Worm (Caenorhabditis elegans) whole organism, late embryonic: ENCODE data around the gene gmn-1.

Experiments used
- C08G9.2 ChIP-seq: sonication (generic microtip); optimal IDR thresholded peaks from 2 replicates; lab custom pipeline; 2016; ENCODE audit warnings: mild to moderate bottlenecking, missing genetic modification characterization, moderate library complexity, missing compliant biosample characterization
- F13H6.1 ChIP-seq: sonication (generic microtip); optimal IDR thresholded peaks from 2 replicates; lab custom pipeline; 2016; ENCODE audit warnings: missing genetic modification characterization, missing compliant biosample characterization
- T23F11.4 ChIP-seq: fragments of 200-800 bp; sonication (Bioruptor generic); optimal IDR thresholded peaks from 2 replicates; lab custom pipeline; 2018; ENCODE audit warnings: mild to moderate bottlenecking, missing genetic modification characterization, missing compliant biosample characterization
- Y22D7AL.16 ChIP-seq: sonication (generic microtip); optimal IDR thresholded peaks from 2 replicates; lab custom pipeline; 2016; ENCODE audit warnings: missing genetic modification characterization, missing compliant biosample characterization
- ahr-1 ChIP-seq: sonication (generic microtip); optimal IDR thresholded peaks from 2 replicates; lab custom pipeline; 2016; ENCODE audit warnings: missing genetic modification characterization, missing compliant biosample characterization
- ceh-14 ChIP-seq: sonication (generic microtip); optimal IDR thresholded peaks from 2 replicates; lab custom pipeline; 2016; ENCODE audit warnings: missing genotype, missing genetic modification characterization, missing compliant biosample characterization
- ceh-19 ChIP-seq: fragments of 200-800 bp; sonication (Bioruptor generic); optimal IDR thresholded peaks from 2 replicates; lab custom pipeline; 2018; ENCODE audit warnings: mild to moderate bottlenecking, missing genetic modification characterization, missing compliant biosample characterization
- ceh-2 ChIP-seq: sonication (generic microtip); optimal IDR thresholded peaks from 2 replicates; lab custom pipeline; 2016; ENCODE audit warnings: missing genotype, missing genetic modification characterization, missing compliant biosample characterization
- ceh-24 ChIP-seq: sonication (generic microtip); optimal IDR thresholded peaks from 2 replicates; lab custom pipeline; 2016; ENCODE audit warnings: mild to moderate bottlenecking, missing genetic modification characterization, missing compliant biosample characterization
- ceh-31 ChIP-seq: sonication (generic microtip); optimal IDR thresholded peaks from 2 replicates; lab custom pipeline; 2016; ENCODE audit warnings: missing genetic modification characterization, missing compliant biosample characterization
- ceh-34 ChIP-seq: sonication (generic microtip); optimal IDR thresholded peaks from 2 replicates; lab custom pipeline; 2016; ENCODE audit warnings: mild to moderate bottlenecking, missing genetic modification characterization, missing compliant biosample characterization
- ceh-6 ChIP-seq: fragments of 200-800 bp; sonication (Bioruptor generic); optimal IDR thresholded peaks from 2 replicates; lab custom pipeline; 2018; ENCODE audit warnings: mild to moderate bottlenecking, missing genetic modification characterization, missing compliant biosample characterization
- ceh-9 ChIP-seq: sonication (generic microtip); optimal IDR thresholded peaks from 2 replicates; lab custom pipeline; 2016; ENCODE audit warnings: mild to moderate bottlenecking, missing genetic modification characterization, inconsistent platforms, missing compliant biosample characterization
- che-1 ChIP-seq: sonication (generic microtip); optimal IDR thresholded peaks from 2 replicates; lab custom pipeline; 2016; ENCODE audit warnings: mild to moderate bottlenecking, missing genetic modification characterization, missing compliant biosample characterization
- dmd-4 ChIP-seq: sonication (generic microtip); optimal IDR thresholded peaks from 2 replicates; lab custom pipeline; 2016; ENCODE audit warnings: borderline replicate concordance, missing genetic modification characterization, missing compliant biosample characterization
- elt-4 ChIP-seq: sonication (generic microtip); optimal IDR thresholded peaks from 2 replicates; lab custom pipeline; 2016; ENCODE audit warnings: missing genetic modification characterization, missing compliant biosample characterization
- ets-4 ChIP-seq: sonication (generic microtip); optimal IDR thresholded peaks from 2 replicates; lab custom pipeline; 2016; ENCODE audit warnings: missing genetic modification characterization, missing compliant biosample characterization
- fax-1 ChIP-seq: sonication (generic microtip); optimal IDR thresholded peaks from 2 replicates; lab custom pipeline; 2016; ENCODE audit warnings: missing genotype, missing genetic modification characterization, missing compliant biosample characterization
- fkh-6 ChIP-seq: sonication (generic microtip); optimal IDR thresholded peaks from 2 replicates; lab custom pipeline; 2016; ENCODE audit warnings: missing genetic modification characterization, missing compliant biosample characterization
- gmeb-2 ChIP-seq: sonication (generic microtip); optimal IDR thresholded peaks from 2 replicates; lab custom pipeline; 2016; ENCODE audit warnings: missing genetic modification characterization, inconsistent platforms, missing compliant biosample characterization
- hlh-13 ChIP-seq: fragments of 200-800 bp; sonication (Bioruptor generic); optimal IDR thresholded peaks from 2 replicates; lab custom pipeline; 2018; ENCODE audit warnings: mild to moderate bottlenecking, missing genetic modification characterization, missing compliant biosample characterization
- hlh-15 ChIP-seq: sonication (generic microtip); optimal IDR thresholded peaks from 2 replicates; lab custom pipeline; 2016; ENCODE audit warnings: missing genetic modification characterization, missing compliant biosample characterization
- hlh-6 ChIP-seq: sonication (generic microtip); optimal IDR thresholded peaks from 2 replicates; lab custom pipeline; 2016; ENCODE audit warnings: missing genotype, missing genetic modification characterization, missing compliant biosample characterization
- madf-2 ChIP-seq: sonication (generic microtip); optimal IDR thresholded peaks from 2 replicates; lab custom pipeline; 2017; ENCODE audit warnings: missing genetic modification characterization, missing compliant biosample characterization
- mec-3 ChIP-seq: sonication (generic microtip); optimal IDR thresholded peaks from 2 replicates; lab custom pipeline; 2016; ENCODE audit warnings: borderline replicate concordance, missing genetic modification characterization, missing compliant biosample characterization
- nfya-1 ChIP-seq: sonication (generic microtip); optimal IDR thresholded peaks from 2 replicates; lab custom pipeline; 2017; ENCODE audit warnings: missing genetic modification characterization, mild to moderate bottlenecking, missing compliant biosample characterization, antibody characterized with exemption, moderate library complexity
- nhr-232 ChIP-seq: sonication (generic microtip); optimal IDR thresholded peaks from 2 replicates; lab custom pipeline; 2016; ENCODE audit warnings: missing genetic modification characterization, missing compliant biosample characterization
- odd-2 ChIP-seq: sonication (generic microtip); optimal IDR thresholded peaks from 2 replicates; lab custom pipeline; 2017; ENCODE audit warnings: antibody characterized with exemption, mild to moderate bottlenecking, missing genetic modification characterization, missing compliant biosample characterization
- pat-9 ChIP-seq: fragments of 200-800 bp; sonication (Bioruptor generic); optimal IDR thresholded peaks from 2 replicates; lab custom pipeline; 2018; ENCODE audit warnings: mild to moderate bottlenecking, missing genetic modification characterization, moderate library complexity, missing compliant biosample characterization
- pha-4 ChIP-seq: fragments of 150-350 bp; optimal IDR thresholded peaks from 2 replicates; lab custom pipeline; 2018; ENCODE audit warnings: missing biosample characterization, missing genetic modification reagents, missing genetic modification characterization
- pqm-1 ChIP-seq: sonication (generic microtip); optimal IDR thresholded peaks from 2 replicates; lab custom pipeline; 2016; ENCODE audit warnings: missing genetic modification characterization, missing compliant biosample characterization
- pros-1 ChIP-seq: fragments of 150-350 bp; optimal IDR thresholded peaks from 2 replicates; lab custom pipeline; 2014; ENCODE audit warnings: missing biosample characterization, missing genetic modification reagents, missing genetic modification characterization
- ref-2 ChIP-seq: sonication (generic microtip); optimal IDR thresholded peaks from 2 replicates; lab custom pipeline; 2016; ENCODE audit warnings: missing genetic modification characterization, missing compliant biosample characterization
- rnt-1 ChIP-seq: sonication (generic microtip); optimal IDR thresholded peaks from 2 replicates; lab custom pipeline; 2016; ENCODE audit warnings: missing genetic modification characterization, missing compliant biosample characterization
- sdc-2 ChIP-seq: sonication (generic microtip); optimal IDR thresholded peaks from 2 replicates; lab custom pipeline; 2016; ENCODE audit warnings: missing genotype, missing genetic modification characterization, missing compliant biosample characterization
- tbx-2 ChIP-seq: sonication (generic microtip); optimal IDR thresholded peaks from 2 replicates; lab custom pipeline; 2016; ENCODE audit warnings: missing genetic modification characterization, missing compliant biosample characterization
- ttx-3 ChIP-seq: sonication (generic microtip); optimal IDR thresholded peaks from 2 replicates; lab custom pipeline; 2016; ENCODE audit warnings: missing genetic modification reagents, missing genetic modification characterization, missing compliant biosample characterization
- unc-42 ChIP-seq: sonication (generic microtip); optimal IDR thresholded peaks from 2 replicates; lab custom pipeline; 2016; ENCODE audit warnings: missing genotype, missing genetic modification characterization, missing compliant biosample characterization

Gene gmn-1

ce11 chrIII:12188236-12188635, 36.9 kb downstream of the gmn-1 start:
- TF ChIP-seq gmeb-2 (tag; lab: Kevin White, UChicago) (no peak), fax-1 (tag; lab: Kevin White, UChicago) (no peak), T23F11.4 (GFP tag; lab: Kevin White, UChicago) (no peak), pros-1 (tag; lab: Kevin White, UChicago) (no peak), pat-9 (tag; lab: Kevin White, UChicago) (no peak), Y22D7AL.16 (no peak), sdc-2 (tag; lab: Kevin White, UChicago) (no peak), ceh-6 (no peak), nfya-1 (no peak), ceh-24 (tag; lab: Kevin White, UChicago) (no peak), ets-4 (tag; lab: Kevin White, UChicago) (no peak), ttx-3 (tag; lab: Kevin White, UChicago) (no peak), ceh-2 (tag; lab: Kevin White, UChicago) (no peak), F13H6.1 (tag; lab: Kevin White, UChicago) (no peak), hlh-13 (GFP tag; lab: Kevin White, UChicago) (no peak), fkh-6 (tag; lab: Kevin White, UChicago) (no peak), hlh-15 (tag; lab: Kevin White, UChicago) (no peak)
- TF ChIP-seq, all 69 proteins: peak for 0

ce11 chrIII:12186111-12186510, 39.0 kb downstream of the gmn-1 start, which contains the start of gene lury-1:
Gene lury-1, plus strand, starts transcription at chrIII:12186411.
- no peak for TF ChIP-seq C08G9.2 (tag; lab: Kevin White, UChicago)
- TF ChIP-seq, all 69 proteins: peak for 0

ce11 chrIII:12182919-12183318, 42.2 kb downstream of the gmn-1 start, which contains the start of gene Y75B8A.10:
Gene Y75B8A.10, minus strand, starts transcription at chrIII:12183019.
- TF ChIP-seq rnt-1 (tag; lab: Kevin White, UChicago) (no peak), T23F11.4 (GFP tag; lab: Kevin White, UChicago) (no peak), unc-42 (tag; lab: Kevin White, UChicago) (no peak), mec-3 (tag; lab: Kevin White, UChicago) (no peak), hlh-6 (tag; lab: Kevin White, UChicago) (no peak), che-1 (tag; lab: Kevin White, UChicago) (no peak), odd-2 (tag; lab: Kevin White, UChicago) (no peak), ceh-14 (tag; lab: Kevin White, UChicago) (no peak), nhr-232 (tag; lab: Kevin White, UChicago) (no peak), pros-1 (tag; lab: Kevin White, UChicago) (no peak), ahr-1 (no peak), ceh-19 (GFP tag; lab: Kevin White, UChicago) (no peak), ceh-9 (no peak), F13H6.1 (tag; lab: Kevin White, UChicago) (no peak), pha-4 (tag; lab: Kevin White, UChicago) (no peak), madf-2 (tag; lab: Kevin White, UChicago) (no peak), ceh-6 (no peak)

ce11 chrIII:12178121-12178520, 47.0 kb downstream of the gmn-1 start:
- TF ChIP-seq ceh-2 (tag; lab: Kevin White, UChicago) (peak; percentile 53), pha-4 (tag; lab: Kevin White, UChicago) (no peak), ceh-31 (tag; lab: Kevin White, UChicago) (peak; percentile 5), dmd-4 (peak; percentile 1), C08G9.2 (tag; lab: Kevin White, UChicago) (no peak), ref-2 (tag; lab: Kevin White, UChicago) (peak; percentile 41), tbx-2 (tag; lab: Kevin White, UChicago) (peak; percentile 42), ceh-34 (tag; lab: Kevin White, UChicago) (peak; percentile 23), nfya-1 (peak; percentile 44), ttx-3 (tag; lab: Kevin White, UChicago) (no peak), pqm-1 (tag; lab: Kevin White, UChicago) (no peak), elt-4 (tag; lab: Kevin White, UChicago) (no peak)
